Fruit fly (Drosophila melanogaster) whole organism, pupa: ENCODE measurements around the gene Drsl4.

Source experiments
- CG12605 ChIP-seq: fragments of 200-800 bp; sonication (Bioruptor generic); IDR thresholded peaks from 2 replicates; pipeline ENCODE4 v1.3.6; 2022; ENCODE audit warnings: missing biosample characterization, missing genetic modification characterization
- CG13204 ChIP-seq: fragments of 200-800 bp; sonication (Bioruptor generic); optimal IDR thresholded peaks from 2 replicates; lab custom pipeline; 2018; ENCODE audit warnings: missing biosample characterization, mild to moderate bottlenecking, missing genetic modification characterization, moderate library complexity
- CG14655 ChIP-seq: fragments of 200-800 bp; sonication (Bioruptor generic); optimal IDR thresholded peaks from 3 replicates; lab custom pipeline; 2017; ENCODE audit warnings: mild to moderate bottlenecking, missing biosample characterization, missing genetic modification reagents, missing genetic modification characterization
- CG32121 ChIP-seq: fragments of 200-800 bp; sonication (Bioruptor generic); IDR thresholded peaks from 2 replicates; pipeline ENCODE4 v1.3.6; 2022; ENCODE audit warnings: missing biosample characterization, missing genetic modification characterization
- CG34367 ChIP-seq: fragments of 200-800 bp; sonication (Bioruptor generic); optimal IDR thresholded peaks from 2 replicates; lab custom pipeline; 2018; ENCODE audit warnings: missing biosample characterization, mild to moderate bottlenecking, missing genetic modification characterization
- CG4496 ChIP-seq: fragments of 200-800 bp; sonication (Bioruptor generic); IDR thresholded peaks from 3 replicates; pipeline ENCODE4 v1.3.6; 2022; ENCODE audit warnings: missing biosample characterization, missing genetic modification characterization
- CG8301 ChIP-seq: fragments of 200-800 bp; sonication (Bioruptor generic); optimal IDR thresholded peaks from 2 replicates; lab custom pipeline; 2018; ENCODE audit warnings: missing biosample characterization, mild to moderate bottlenecking, missing genetic modification characterization
- CG9948 ChIP-seq: fragments of 200-800 bp; sonication (Bioruptor generic); optimal IDR thresholded peaks from 2 replicates; lab custom pipeline; 2018; ENCODE audit warnings: missing biosample characterization, mild to moderate bottlenecking, missing genetic modification characterization, moderate library complexity
- EcR ChIP-seq: fragments of 200-800 bp; sonication (Bioruptor generic); optimal IDR thresholded peaks from 3 replicates; lab custom pipeline; 2019; ENCODE audit warnings: missing biosample characterization, missing genetic modification characterization, mild to moderate bottlenecking, moderate library complexity, missing genetic modification reagents
- Pif1A ChIP-seq: fragments of 200-800 bp; sonication (Bioruptor generic); optimal IDR thresholded peaks from 3 replicates; lab custom pipeline; 2016; ENCODE audit warnings: missing biosample characterization, missing genetic modification characterization
- Pif1B ChIP-seq: fragments of 200-800 bp; sonication (Bioruptor generic); optimal IDR thresholded peaks from 3 replicates; lab custom pipeline; 2016; ENCODE audit warnings: missing biosample characterization, missing genetic modification characterization
- Snoo ChIP-seq: fragments of 200-800 bp; sonication (Bioruptor generic); optimal IDR thresholded peaks from 3 replicates; lab custom pipeline; 2017; ENCODE audit warnings: missing biosample characterization, mild to moderate bottlenecking, missing genetic modification characterization, inconsistent platforms
- gl ChIP-seq: fragments of 200-800 bp; sonication (Bioruptor generic); optimal IDR thresholded peaks from 2 replicates; lab custom pipeline; 2018; ENCODE audit warnings: missing biosample characterization, mild to moderate bottlenecking, missing genetic modification characterization
- rn ChIP-seq: fragments of 200-800 bp; sonication (Bioruptor generic); IDR thresholded peaks from 2 replicates; pipeline ENCODE4 v1.3.6; 2022; ENCODE audit warnings: missing biosample characterization, missing genetic modification characterization

DNA sequence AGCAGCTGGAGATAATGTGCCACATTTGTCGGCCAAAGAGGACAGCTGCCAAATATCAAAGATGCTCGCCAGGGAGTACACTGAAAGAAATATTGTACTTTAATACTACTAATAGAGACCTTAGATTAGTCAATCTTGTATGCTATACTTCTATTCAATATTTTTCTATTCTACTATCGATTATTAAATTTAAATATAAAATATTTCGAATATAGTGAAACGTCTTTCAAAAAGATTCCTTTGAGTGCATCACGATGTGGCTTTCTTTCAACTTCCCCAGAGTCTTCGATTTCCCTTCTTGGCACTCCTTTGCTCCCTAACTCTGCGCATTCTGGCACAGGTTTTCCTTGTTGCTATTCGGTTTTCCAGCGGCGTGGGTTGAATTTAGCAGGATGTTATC is 30.5 kb upstream of the Drsl4 start:
- TF ChIP-seq CG14655 (GFP tag; lab: Kevin White, UChicago) (peak; percentile 57), CG12605 (no peak), Pif1A (no peak), CG34367 (tag; lab: Kevin White, UChicago) (no peak), Pif1B (GFP tag; lab: Kevin White, UChicago) (no peak), CG9948 (tag; lab: Kevin White, UChicago) (no peak), rn (GFP tag; lab: Robert Waterston, UW) (no peak), CG8301 (tag; lab: Kevin White, UChicago) (peak; percentile 25), CG13204 (GFP tag; lab: Kevin White, UChicago) (no peak), EcR (GFP tag; lab: Kevin White, UChicago) (no peak), Snoo (tag; lab: Kevin White, UChicago) (no peak), CG4496 (GFP tag; lab: Robert Waterston, UW) (no peak), CG32121 (GFP tag; lab: Robert Waterston, UW) (no peak), gl (tag; lab: Kevin White, UChicago) (no peak)
